Worm (Caenorhabditis elegans): ENCODE results near the gene gpa-3.

DNA sequence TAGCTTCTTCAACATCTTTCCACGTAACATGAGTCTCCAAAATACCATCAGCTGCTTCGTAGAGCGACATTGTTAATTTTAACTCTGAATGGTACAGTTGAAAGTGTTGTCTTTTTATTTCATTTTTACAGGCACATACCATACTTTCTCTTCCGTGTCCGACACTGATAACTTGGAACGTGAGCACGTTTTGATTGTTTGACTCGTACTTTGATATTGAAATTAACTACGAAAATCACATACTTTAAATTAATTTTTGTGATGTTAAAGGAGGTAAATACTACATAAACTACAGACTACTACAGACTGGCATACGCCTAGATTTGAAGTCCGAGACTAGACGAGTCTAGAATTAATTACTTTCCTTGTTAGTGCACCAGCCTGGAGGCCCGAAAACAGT lies 18.8 kb upstream of the gpa-3 start, which contains the start of gene E02C12.10:
- TF ChIP-seq dve-1 (tag; optimal IDR thresholded peaks at IDR 0.05) (no peak), nhr-11 (tag; optimal IDR thresholded peaks at IDR 0.05) (no peak), ceh-24 (tag; optimal IDR thresholded peaks at IDR 0.05) (no peak), rnt-1 (tag; optimal IDR thresholded peaks at IDR 0.05) (no peak), ama-1 (optimal IDR thresholded peaks at IDR 0.05) (no peak), dmd-4 (tag; optimal IDR thresholded peaks at IDR 0.05; ENCODE audit: borderline replicate concordance) (no peak), che-1 (tag; optimal IDR thresholded peaks at IDR 0.05) (no peak), C38D4.7 (GFP tag; optimal IDR thresholded peaks at IDR 0.05) (no peak), tbx-2 (tag; optimal IDR thresholded peaks at IDR 0.05) (no peak), Y22D7AL.16 (tag; optimal IDR thresholded peaks at IDR 0.05) (no peak)

Data from whole organism, late embryonic.